Fruit fly (Drosophila melanogaster) whole organism: ENCODE data around the gene ttk.

Experiments used
- pan ChIP-seq: fragments of >200 bp; optimal IDR thresholded peaks from 2 replicates; lab custom pipeline; 2017
- psq ChIP-seq: fragments of >200 bp; optimal IDR thresholded peaks from 2 replicates; lab custom pipeline; 2017

dm6 chr3R:31687782-31688181 lies 25.9 kb upstream of the ttk start:
- TF ChIP-seq pan (lab: Kevin White, UChicago) (no peak), psq (lab: Kevin White, UChicago) (no peak)
